Worm (Caenorhabditis elegans): ENCODE measurements around the gene ZK596.3.

Gene ZK596.3

ce11 chrIV:10913081-10913480 lies 8.9 kb upstream of the ZK596.3 start, which contains the start of gene ZK593.2:
TSS of gene ZK593.2 (plus strand) at chrIV:10913381.
- TF ChIP-seq tbx-37 (GFP tag; conservative IDR thresholded peaks at IDR 0.05) (no peak), hmbx-1 (tag; optimal IDR thresholded peaks at IDR 0.05) (no peak)

- TF ChIP-seq hmg-4 (GFP tag; optimal IDR thresholded peaks at IDR 0.05) (no peak), tbx-37 (GFP tag; conservative IDR thresholded peaks at IDR 0.05) (no peak), flt-1 (GFP tag; IDR thresholded peaks at IDR 0.05) (no peak), aly-1 (tag; optimal IDR thresholded peaks at IDR 0.05) (no peak), ets-7 (tag; optimal IDR thresholded peaks at IDR 0.05) (no peak), ceh-13 (GFP tag; optimal IDR thresholded peaks at IDR 0.05) (no peak), F13C5.2 (tag; optimal IDR thresholded peaks at IDR 0.05) (no peak), sea-1 (GFP tag; conservative IDR thresholded peaks at IDR 0.05) (no peak), tra-4 (tag; optimal IDR thresholded peaks at IDR 0.05) (no peak), scrt-1 (GFP tag; IDR thresholded peaks at IDR 0.05) (no peak), ama-1 (optimal IDR thresholded peaks at IDR 0.05) (no peak), ceh-36 (tag; optimal IDR thresholded peaks at IDR 0.05) (no peak), hmbx-1 (tag; optimal IDR thresholded peaks at IDR 0.05) (no peak), hnd-1 (tag; optimal IDR thresholded peaks at IDR 0.05) (no peak)
Measured at ce11 chrIV:10909708-10910107, 5.5 kb upstream of the ZK596.3 start, which contains the start of gene pyk-2. TSS of gene pyk-2 (plus strand) at chrIV:10909913.

- TF ChIP-seq ama-1 (optimal IDR thresholded peaks at IDR 0.05), result no peak
- TF ChIP-seq hmg-4 (GFP tag; optimal IDR thresholded peaks at IDR 0.05), result no peak
- no peak for TF ChIP-seq hnd-1 (tag; optimal IDR thresholded peaks at IDR 0.05)
- no peak for TF ChIP-seq tbx-37 (GFP tag; conservative IDR thresholded peaks at IDR 0.05)
- TF ChIP-seq aly-1 (tag; optimal IDR thresholded peaks at IDR 0.05), result no peak
- TF ChIP-seq hmbx-1 (tag; optimal IDR thresholded peaks at IDR 0.05), result no peak
- TF ChIP-seq B0310.2 (tag; optimal IDR thresholded peaks at IDR 0.05), result no peak
- TF ChIP-seq ceh-13 (GFP tag; optimal IDR thresholded peaks at IDR 0.05), result no peak
- TF ChIP-seq sea-1 (GFP tag; conservative IDR thresholded peaks at IDR 0.05), result no peak
- no peak for TF ChIP-seq tbx-11 (GFP tag; IDR thresholded peaks at IDR 0.05)
- no peak for TF ChIP-seq ets-7 (tag; optimal IDR thresholded peaks at IDR 0.05)
- TF ChIP-seq scrt-1 (GFP tag; IDR thresholded peaks at IDR 0.05), result no peak
- no peak for TF ChIP-seq pes-1 (GFP tag; IDR thresholded peaks at IDR 0.05)
- TF ChIP-seq tra-4 (tag; optimal IDR thresholded peaks at IDR 0.05), result no peak
Measured at ce11 chrIV:10909206-10909605, 5.0 kb upstream of the ZK596.3 start, which contains the start of gene ZK596.2. TSS of gene ZK596.2 (minus strand) at chrIV:10909306.

- TF ChIP-seq ceh-36 (tag; optimal IDR thresholded peaks at IDR 0.05) (no peak), sea-1 (GFP tag; conservative IDR thresholded peaks at IDR 0.05) (no peak), hmbx-1 (tag; optimal IDR thresholded peaks at IDR 0.05) (no peak)
Measured at ce11 chrIV:10902476-10902875, 1.7 kb downstream of the ZK596.3 start.

ce11 chrIV:10900083-10900482 lies 4.1 kb downstream of the ZK596.3 start, which contains the start of gene srlf-30:
TSS of gene srlf-30 (plus strand) at chrIV:10900383.
- no peak for TF ChIP-seq ama-1 (optimal IDR thresholded peaks at IDR 0.05)
- no peak for TF ChIP-seq pes-1 (GFP tag; IDR thresholded peaks at IDR 0.05)
- no peak for TF ChIP-seq tbx-37 (GFP tag; conservative IDR thresholded peaks at IDR 0.05)
- TF ChIP-seq sea-1 (GFP tag; conservative IDR thresholded peaks at IDR 0.05), result no peak
- no peak for TF ChIP-seq tbx-11 (GFP tag; IDR thresholded peaks at IDR 0.05)
- no peak for TF ChIP-seq tra-4 (tag; optimal IDR thresholded peaks at IDR 0.05)
- no peak for TF ChIP-seq ceh-36 (tag; optimal IDR thresholded peaks at IDR 0.05)
- TF ChIP-seq ets-7 (tag; optimal IDR thresholded peaks at IDR 0.05), result no peak
- no peak for TF ChIP-seq ceh-13 (GFP tag; optimal IDR thresholded peaks at IDR 0.05)
- TF ChIP-seq scrt-1 (GFP tag; IDR thresholded peaks at IDR 0.05), result no peak
- TF ChIP-seq F13C5.2 (tag; optimal IDR thresholded peaks at IDR 0.05), result no peak
- no peak for TF ChIP-seq flt-1 (GFP tag; IDR thresholded peaks at IDR 0.05)
- TF ChIP-seq hnd-1 (tag; optimal IDR thresholded peaks at IDR 0.05), result no peak
- no peak for TF ChIP-seq B0310.2 (tag; optimal IDR thresholded peaks at IDR 0.05)
- TF ChIP-seq hmg-4 (GFP tag; optimal IDR thresholded peaks at IDR 0.05), result no peak
- TF ChIP-seq aly-1 (tag; optimal IDR thresholded peaks at IDR 0.05), result no peak
- TF ChIP-seq hmbx-1 (tag; optimal IDR thresholded peaks at IDR 0.05), result no peak

ce11 chrIV:10899091-10899490 lies 5.1 kb downstream of the ZK596.3 start, which contains the start of the genes F13E9.9 and F13E9.19:
TSS of gene F13E9.9 (minus strand) at chrIV:10899191.
TSS of gene F13E9.19 (plus strand) at chrIV:10899406.
- no peak for TF ChIP-seq ets-7 (tag; optimal IDR thresholded peaks at IDR 0.05)

- TF ChIP-seq tbx-37 (GFP tag; conservative IDR thresholded peaks at IDR 0.05) (no peak), tra-4 (tag; optimal IDR thresholded peaks at IDR 0.05) (no peak), ets-7 (tag; optimal IDR thresholded peaks at IDR 0.05) (no peak), pes-1 (GFP tag; IDR thresholded peaks at IDR 0.05) (no peak), scrt-1 (GFP tag; IDR thresholded peaks at IDR 0.05) (no peak)
Measured at ce11 chrIV:10898160-10898559, 6.0 kb downstream of the ZK596.3 start.

ce11 chrIV:10896512-10896911 lies 7.7 kb downstream of the ZK596.3 start, which contains the start of gene srlf-13:
TSS of gene srlf-13 (minus strand) at chrIV:10896612.
- TF ChIP-seq ceh-36 (tag; optimal IDR thresholded peaks at IDR 0.05), result no peak
- no peak for TF ChIP-seq hmbx-1 (tag; optimal IDR thresholded peaks at IDR 0.05)

- no peak for TF ChIP-seq hnd-1 (tag; optimal IDR thresholded peaks at IDR 0.05)
- no peak for TF ChIP-seq pes-1 (GFP tag; IDR thresholded peaks at IDR 0.05)
- no peak for TF ChIP-seq scrt-1 (GFP tag; IDR thresholded peaks at IDR 0.05)
- TF ChIP-seq tbx-11 (GFP tag; IDR thresholded peaks at IDR 0.05), result no peak
- no peak for TF ChIP-seq ama-1 (optimal IDR thresholded peaks at IDR 0.05)
- no peak for TF ChIP-seq aly-1 (tag; optimal IDR thresholded peaks at IDR 0.05)
- TF ChIP-seq ets-7 (tag; optimal IDR thresholded peaks at IDR 0.05), result no peak
- TF ChIP-seq flt-1 (GFP tag; IDR thresholded peaks at IDR 0.05), result no peak
- TF ChIP-seq hmbx-1 (tag; optimal IDR thresholded peaks at IDR 0.05), result no peak
- no peak for TF ChIP-seq tra-4 (tag; optimal IDR thresholded peaks at IDR 0.05)
- TF ChIP-seq ceh-36 (tag; optimal IDR thresholded peaks at IDR 0.05), result no peak
- no peak for TF ChIP-seq tbx-37 (GFP tag; conservative IDR thresholded peaks at IDR 0.05)
- TF ChIP-seq B0310.2 (tag; optimal IDR thresholded peaks at IDR 0.05), result no peak
- TF ChIP-seq sea-1 (GFP tag; conservative IDR thresholded peaks at IDR 0.05), result no peak
- TF ChIP-seq F13C5.2 (tag; optimal IDR thresholded peaks at IDR 0.05), result no peak
Measured at ce11 chrIV:10894255-10894654, 9.9 kb downstream of the ZK596.3 start, which contains the start of gene srlf-14. TSS of gene srlf-14 (minus strand) at chrIV:10894355.

Data from whole organism, early embryonic.